Worm (Caenorhabditis elegans) whole organism, young adult: ENCODE measurements around the gene cdc-48.1.

Experiments used
- B0035.1 ChIP-seq: sonication (generic microtip); optimal IDR thresholded peaks from 2 replicates; lab custom pipeline; 2016; ENCODE audit warnings: missing genetic modification characterization, mild to moderate bottlenecking, missing compliant biosample characterization, missing genotype, missing genetic modification reagents
- B0336.3 ChIP-seq: fragments of 200-800 bp; sonication (Bioruptor generic); IDR thresholded peaks from 2 replicates; pipeline ENCODE4 v1.3.6; 2022; ENCODE audit warnings: missing genetic modification characterization, missing compliant biosample characterization
- F33H1.4 ChIP-seq: fragments of 200-800 bp; sonication (Bioruptor generic); IDR thresholded peaks from 2 replicates; pipeline ENCODE4 v1.3.6; 2022; ENCODE audit warnings: missing genetic modification reagents, missing genetic modification characterization, missing compliant biosample characterization
- F49E8.2 ChIP-seq: sonication (generic microtip); optimal IDR thresholded peaks from 3 replicates; lab custom pipeline; 2017; ENCODE audit warnings: missing genetic modification characterization, mild to moderate bottlenecking, missing compliant biosample characterization, antibody characterized with exemption, moderate library complexity; ENCODE audit not compliant: insufficient read depth
- F55B11.4 ChIP-seq: sonication (generic microtip); optimal IDR thresholded peaks from 2 replicates; lab custom pipeline; 2016; ENCODE audit warnings: missing compliant biosample characterization, missing genetic modification characterization, borderline replicate concordance; ENCODE audit not compliant: insufficient read depth
- T07F8.4 ChIP-seq: sonication (generic microtip); optimal IDR thresholded peaks from 2 replicates; lab custom pipeline; 2016; ENCODE audit warnings: mild to moderate bottlenecking, missing genetic modification characterization, moderate library complexity, missing compliant biosample characterization
- Y53F4B.3 ChIP-seq: fragments of 200-800 bp; sonication (Bioruptor generic); IDR thresholded peaks from 2 replicates; pipeline ENCODE4 v1.3.6; 2022; ENCODE audit warnings: missing genetic modification reagents, missing genetic modification characterization, missing compliant biosample characterization
- Y53G8AR.9 ChIP-seq: fragments of 200-800 bp; sonication (Bioruptor generic); conservative IDR thresholded peaks from 2 replicates; pipeline ENCODE4 v1.3.6; 2022; ENCODE audit warnings: missing genetic modification reagents, missing genetic modification characterization, missing compliant biosample characterization
- Y56A3A.18 ChIP-seq: fragments of 200-800 bp; sonication (Bioruptor generic); IDR thresholded peaks from 2 replicates; pipeline ENCODE4 v1.3.6; 2022; ENCODE audit warnings: missing genetic modification reagents, missing genetic modification characterization, missing compliant biosample characterization
- ZK185.1 ChIP-seq: sonication (generic microtip); optimal IDR thresholded peaks from 2 replicates; lab custom pipeline; 2016; ENCODE audit warnings: mild to moderate bottlenecking, missing genetic modification characterization, missing compliant biosample characterization; ENCODE audit not compliant: poor library complexity, severe bottlenecking
- ama-1 ChIP-seq, 3 experiments: fragments of 150-350 bp in 1 of 3; sonication (generic microtip) in 2 of 3; optimal IDR thresholded peaks; 2 replicates each; lab custom pipeline; 2014 to 2018; ENCODE audit warnings: missing biosample characterization in 2 of 3, missing genetic modification characterization in 2 of 3, missing genetic modification reagents in 2 of 3
- aptf-2 ChIP-seq: fragments of 200-800 bp; sonication (Bioruptor generic); conservative IDR thresholded peaks from 2 replicates; pipeline ENCODE4 v1.3.6; 2022; ENCODE audit warnings: missing genetic modification reagents, missing genetic modification characterization, missing compliant biosample characterization
- cebp-1 ChIP-seq, 2 experiments: fragments of 200-800 bp in 1 of 2; sonication (Bioruptor generic) in 1 of 2; sonication (generic microtip) in 1 of 2; IDR thresholded peaks in 1 of 2; optimal IDR thresholded peaks in 1 of 2; 2 replicates each; pipeline versions ENCODE4 v1.3.6 to Lab custom; 2017 to 2022; ENCODE audit warnings: missing compliant biosample characterization in 2 of 2, missing genetic modification characterization in 2 of 2, mild to moderate bottlenecking in 1 of 2, missing genetic modification reagents in 1 of 2, moderate library complexity in 1 of 2
- ceh-100 ChIP-seq: fragments of 200-800 bp; sonication (Bioruptor generic); IDR thresholded peaks from 2 replicates; pipeline ENCODE4 v1.3.6; 2022; ENCODE audit warnings: missing genetic modification reagents, missing genetic modification characterization, missing compliant biosample characterization
- ceh-58 ChIP-seq: fragments of 200-800 bp; sonication (Bioruptor generic); IDR thresholded peaks from 2 replicates; pipeline ENCODE4 v1.3.6; 2022; ENCODE audit warnings: missing genetic modification characterization, missing compliant biosample characterization
- ceh-91 ChIP-seq: fragments of 200-800 bp; sonication (Bioruptor generic); IDR thresholded peaks from 2 replicates; pipeline ENCODE4 v1.3.6; 2022; ENCODE audit warnings: missing genetic modification reagents, missing genetic modification characterization, missing compliant biosample characterization
- chd-7 ChIP-seq: sonication (generic microtip); optimal IDR thresholded peaks from 2 replicates; lab custom pipeline; 2016; ENCODE audit warnings: mild to moderate bottlenecking, missing genetic modification characterization, moderate library complexity, missing compliant biosample characterization
- dox-1 ChIP-seq: fragments of 200-800 bp; sonication (Bioruptor generic); IDR thresholded peaks from 2 replicates; pipeline ENCODE4 v1.3.6; 2022; ENCODE audit warnings: missing genetic modification reagents, missing genetic modification characterization, missing compliant biosample characterization
- dpff-1 ChIP-seq: sonication (generic microtip); optimal IDR thresholded peaks from 2 replicates; lab custom pipeline; 2017; ENCODE audit warnings: mild to moderate bottlenecking, missing genetic modification characterization, missing compliant biosample characterization
- efl-1 ChIP-seq: fragments of 150-350 bp; optimal IDR thresholded peaks from 2 replicates; lab custom pipeline; 2014; ENCODE audit warnings: missing biosample characterization, missing genetic modification reagents, missing genetic modification characterization
- egrh-3 ChIP-seq: fragments of 200-800 bp; sonication (Bioruptor generic); IDR thresholded peaks from 2 replicates; pipeline ENCODE4 v1.3.6; 2022; ENCODE audit warnings: missing genetic modification reagents, missing genetic modification characterization, missing compliant biosample characterization
- ets-4 ChIP-seq: fragments of 200-800 bp; sonication (Bioruptor generic); optimal IDR thresholded peaks from 2 replicates; lab custom pipeline; 2018; ENCODE audit warnings: mild to moderate bottlenecking, missing genetic modification characterization, missing compliant biosample characterization
- hlh-26 ChIP-seq: fragments of 200-800 bp; sonication (Bioruptor generic); conservative IDR thresholded peaks from 2 replicates; pipeline ENCODE4 v1.3.6; 2022; ENCODE audit warnings: missing genetic modification reagents, missing genetic modification characterization, missing compliant biosample characterization
- hmg-1.2 ChIP-seq: fragments of 200-800 bp; sonication (Bioruptor generic); IDR thresholded peaks from 2 replicates; pipeline ENCODE4 v1.3.6; 2022; ENCODE audit warnings: missing genetic modification reagents, missing genetic modification characterization, missing compliant biosample characterization
- hrde-1 ChIP-seq: sonication (generic microtip); optimal IDR thresholded peaks from 2 replicates; lab custom pipeline; 2016; ENCODE audit warnings: missing genetic modification characterization, mild to moderate bottlenecking, missing compliant biosample characterization, moderate library complexity, missing genotype, missing genetic modification reagents, borderline replicate concordance
- let-607 ChIP-seq, 2 experiments: fragments of 200-800 bp in 1 of 2; sonication (Bioruptor generic) in 1 of 2; sonication (generic microtip) in 1 of 2; optimal IDR thresholded peaks; 2 replicates each; lab custom pipeline; 2016 to 2018; ENCODE audit warnings: mild to moderate bottlenecking in 2 of 2, missing compliant biosample characterization in 2 of 2, missing genetic modification characterization in 2 of 2, moderate library complexity in 2 of 2, missing genotype in 1 of 2
- lin-26 ChIP-seq: fragments of 200-800 bp; sonication (Bioruptor generic); IDR thresholded peaks from 2 replicates; pipeline ENCODE4 v1.3.6; 2022; ENCODE audit warnings: missing genetic modification reagents, missing genetic modification characterization, missing compliant biosample characterization
- lin-54 ChIP-seq: fragments of 200-800 bp; sonication (Bioruptor generic); optimal IDR thresholded peaks from 2 replicates; lab custom pipeline; 2018; ENCODE audit warnings: mild to moderate bottlenecking, missing genetic modification characterization, missing compliant biosample characterization
- lsy-27 ChIP-seq: sonication (generic microtip); optimal IDR thresholded peaks from 2 replicates; lab custom pipeline; 2017; ENCODE audit warnings: missing genetic modification characterization, mild to moderate bottlenecking, missing compliant biosample characterization, antibody characterized with exemption, missing genotype, borderline replicate concordance; ENCODE audit not compliant: insufficient read depth
- madf-3 ChIP-seq: fragments of 200-800 bp; sonication (Bioruptor generic); IDR thresholded peaks from 2 replicates; pipeline ENCODE4 v1.3.6; 2022; ENCODE audit warnings: missing genetic modification reagents, missing genetic modification characterization, missing compliant biosample characterization
- madf-6 ChIP-seq: fragments of 200-800 bp; sonication (Bioruptor generic); IDR thresholded peaks from 2 replicates; pipeline ENCODE4 v1.3.6; 2022; ENCODE audit warnings: missing genetic modification reagents, missing genetic modification characterization, missing compliant biosample characterization
- nfyb-1 ChIP-seq: fragments of 200-800 bp; sonication (Bioruptor generic); IDR thresholded peaks from 2 replicates; pipeline ENCODE4 v1.3.6; 2022; ENCODE audit warnings: missing genetic modification reagents, missing genetic modification characterization, missing compliant biosample characterization
- rec-8 ChIP-seq, 2 experiments: sonication (generic microtip); optimal IDR thresholded peaks; 2 replicates each; lab custom pipeline; 2016; ENCODE audit warnings: mild to moderate bottlenecking in 2 of 2, missing genetic modification characterization in 2 of 2, missing genetic modification reagents in 2 of 2, missing genotype in 2 of 2, missing biosample characterization in 1 of 2, missing compliant biosample characterization in 1 of 2, moderate library complexity in 1 of 2
- sdz-38 ChIP-seq: sonication (generic microtip); optimal IDR thresholded peaks from 2 replicates; lab custom pipeline; 2016; ENCODE audit warnings: missing genotype, missing genetic modification characterization, missing compliant biosample characterization
- zfh-2 ChIP-seq: fragments of 200-800 bp; sonication (Bioruptor generic); conservative IDR thresholded peaks from 2 replicates; pipeline ENCODE4 v1.3.6; 2022; ENCODE audit warnings: missing genetic modification reagents, missing genetic modification characterization, missing compliant biosample characterization
- ztf-22 ChIP-seq: fragments of 200-800 bp; sonication (Bioruptor generic); optimal IDR thresholded peaks from 2 replicates; lab custom pipeline; 2018; ENCODE audit warnings: mild to moderate bottlenecking, missing genetic modification characterization, moderate library complexity, missing compliant biosample characterization
- ztf-26 ChIP-seq: sonication (generic microtip); optimal IDR thresholded peaks from 2 replicates; lab custom pipeline; 2017; ENCODE audit warnings: missing genetic modification characterization, missing compliant biosample characterization
- ztf-3 ChIP-seq: fragments of 200-800 bp; sonication (Bioruptor generic); optimal IDR thresholded peaks from 2 replicates; lab custom pipeline; 2018; ENCODE audit warnings: mild to moderate bottlenecking, missing genetic modification characterization, missing compliant biosample characterization
- ztf-6 ChIP-seq: fragments of 200-800 bp; sonication (Bioruptor generic); IDR thresholded peaks from 2 replicates; pipeline ENCODE4 v1.3.6; 2022; ENCODE audit warnings: missing genetic modification reagents, missing genetic modification characterization, missing compliant biosample characterization

Gene cdc-48.1

ce11 chrII:10551985-10552736 is 11.0 kb downstream of the cdc-48.1 start (continued):
- TF ChIP-seq hrde-1 (tag; lab: Kevin White, UChicago) = no peak
- TF ChIP-seq dox-1 (GFP tag; lab: Robert Waterston, UW) = peak; percentile 72
- peak; percentile 87 for TF ChIP-seq chd-7 (tag; lab: Kevin White, UChicago)
- TF ChIP-seq egrh-3 (GFP tag; lab: Robert Waterston, UW) = 0 out of 2 replicates have a peak, but pooled peaks have one; percentile 10
- TF ChIP-seq aptf-2 = no peak
- TF ChIP-seq F49E8.2 (tag; lab: Kevin White, UChicago) = no peak
- peak; percentile 22 for TF ChIP-seq B0035.1 (tag; lab: Kevin White, UChicago)
- TF ChIP-seq lin-54 = peak; percentile 47
- TF ChIP-seq hlh-26 = no peak
- peak; percentile 21 for TF ChIP-seq ztf-3 (GFP tag; lab: Kevin White, UChicago)
- no peak for TF ChIP-seq Y53F4B.3 (GFP tag; lab: Robert Waterston, UW)
- peak; percentile 71 for TF ChIP-seq zfh-2 (GFP tag; lab: Robert Waterston, UW)
- TF ChIP-seq madf-6 (GFP tag; lab: Robert Waterston, UW) = no peak
- TF ChIP-seq ets-4 = no peak
- peak; percentile 87 for TF ChIP-seq hmg-1.2 (GFP tag; lab: Robert Waterston, UW)
- peak; percentile 81 for TF ChIP-seq madf-3 (GFP tag; lab: Robert Waterston, UW)
- TF ChIP-seq B0336.3 (GFP tag; lab: Robert Waterston, UW) = peak; percentile 80; the same call in 1 of the 2 replicates
- TF ChIP-seq efl-1 (GFP tag; lab: Kevin White, UChicago) = no peak
- no peak for TF ChIP-seq dpff-1 (tag; lab: Kevin White, UChicago)
- peak; percentile 34 for TF ChIP-seq T07F8.4
- TF ChIP-seq ztf-22 (GFP tag; lab: Kevin White, UChicago) = peak; percentile 50
- TF ChIP-seq F33H1.4 (GFP tag; lab: Robert Waterston, UW) = 0 out of 2 replicates have a peak, but pooled peaks have one; percentile 8
- no peak for TF ChIP-seq sdz-38 (tag; lab: Kevin White, UChicago)
- no peak for TF ChIP-seq F55B11.4 (tag; lab: Kevin White, UChicago)
- TF ChIP-seq rec-8 (tag; optimal IDR thresholded peaks at IDR 0.05; lab: Kevin White, UChicago) = no peak
- TF ChIP-seq ceh-91 (GFP tag; lab: Robert Waterston, UW) = no peak
- no peak for TF ChIP-seq ceh-100
- no peak for TF ChIP-seq Y56A3A.18 (GFP tag; lab: Robert Waterston, UW)
- peak; percentile 18 for TF ChIP-seq ZK185.1 (tag; lab: Kevin White, UChicago)
- TF ChIP-seq ceh-58 (GFP tag; lab: Robert Waterston, UW) = no peak
- peak in 1 of 2 experiments; percentile 66 for TF ChIP-seq let-607 (tag; optimal IDR thresholded peaks at IDR 0.05; lab: Kevin White, UChicago)
- no peak for TF ChIP-seq lsy-27 (tag; lab: Kevin White, UChicago)

DNA sequence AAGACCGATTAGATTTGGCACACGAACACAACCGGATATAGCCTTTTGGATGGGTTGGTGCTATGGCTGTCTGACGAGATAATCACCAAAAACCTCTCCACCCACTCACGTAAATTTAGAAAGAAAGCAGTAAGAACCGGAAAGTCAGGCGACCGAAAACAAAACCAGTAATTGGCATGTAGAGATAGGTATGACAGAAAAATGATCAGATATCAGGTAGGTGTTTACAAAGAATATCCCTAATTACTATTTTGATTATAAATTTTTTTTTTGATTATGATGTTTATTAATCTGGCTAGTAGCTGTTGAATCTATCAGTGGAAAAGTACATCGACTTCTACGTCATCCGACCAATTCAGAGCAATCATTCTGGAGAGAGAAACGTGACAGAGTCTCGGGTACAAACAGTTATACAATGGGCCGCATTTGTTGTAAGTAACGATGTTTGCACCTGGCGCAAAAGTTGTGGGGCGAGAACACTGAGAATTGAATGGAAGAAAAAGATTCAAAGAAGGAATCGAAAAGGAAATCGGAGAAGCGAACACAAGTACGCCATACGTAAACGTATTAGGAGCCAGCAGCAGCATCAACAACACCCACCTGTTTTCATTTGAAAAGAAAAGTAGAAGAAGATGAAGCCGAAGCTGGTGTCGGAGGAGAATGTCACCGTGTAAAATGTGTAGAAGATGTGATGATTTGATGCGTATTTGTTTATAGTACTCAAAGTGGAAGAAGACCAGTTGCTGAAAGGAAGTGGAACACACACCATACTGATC is 12.1 kb downstream of the cdc-48.1 start:
- TF ChIP-seq Y53G8AR.9 (peak; percentile 60; the same call in 1 of the 2 replicates), ztf-22 (GFP tag; lab: Kevin White, UChicago) (no peak), F49E8.2 (tag; lab: Kevin White, UChicago) (no peak), ztf-26 (tag; lab: Kevin White, UChicago) (peak; percentile 8), ztf-6 (GFP tag; lab: Robert Waterston, UW) (no peak), cebp-1 (GFP tag; IDR thresholded peaks at IDR 0.05; lab: Robert Waterston, UW) (no peak), cebp-1 (tag; optimal IDR thresholded peaks at IDR 0.05; lab: Kevin White, UChicago) (peak; percentile 10), ama-1 (optimal IDR thresholded peaks at IDR 0.05; lab: Kevin White, UChicago) (peak; percentile 42), ama-1 (GFP tag; optimal IDR thresholded peaks at IDR 0.05; lab: Kevin White, UChicago) (peak in 1 of 2 experiments; percentile 2), chd-7 (tag; lab: Kevin White, UChicago) (peak; percentile 29), nfyb-1 (GFP tag; lab: Robert Waterston, UW) (0 out of 2 replicates have a peak, but pooled peaks have one; percentile 42), T07F8.4 (no peak), lin-26 (0 out of 2 replicates have a peak, but pooled peaks have one; percentile 14)
